Fruit fly (Drosophila melanogaster): Measurements from ENCODE around the gene CG4502.

- TF ChIP-seq CTCF (optimal IDR thresholded peaks at IDR 0.05) (no peak), CG8478 (optimal IDR thresholded peaks at IDR 0.05) (no peak)
These were observed 49.0 kb downstream of the CG4502 start for dm6 chr2L:7154861-7155594.

Data from S2 (cell line).